Worm (Caenorhabditis elegans): ENCODE measurements around the gene lact-1.

ce11 chrX:7220209-7220608 is 40.0 kb downstream of the lact-1 start:
- TF ChIP-seq scrt-1 (GFP tag; IDR thresholded peaks at IDR 0.05) (no peak), ama-1 (optimal IDR thresholded peaks at IDR 0.05) (no peak), ceh-36 (tag; optimal IDR thresholded peaks at IDR 0.05) (no peak), sea-1 (GFP tag; conservative IDR thresholded peaks at IDR 0.05) (no peak)

Measured in whole organism, early embryonic.